Worm (Caenorhabditis elegans): ENCODE results near the gene W07G1.1.

- TF ChIP-seq ceh-2 (tag; optimal IDR thresholded peaks at IDR 0.05) = no peak
- no peak for TF ChIP-seq ets-4 (tag; optimal IDR thresholded peaks at IDR 0.05)
- no peak for TF ChIP-seq mec-3 (tag; optimal IDR thresholded peaks at IDR 0.05; ENCODE audit: borderline replicate concordance)
- TF ChIP-seq hlh-8 (tag; optimal IDR thresholded peaks at IDR 0.05) = no peak
- TF ChIP-seq unc-3 (GFP tag; conservative IDR thresholded peaks at IDR 0.05) = no peak
- TF ChIP-seq unc-3 (tag; optimal IDR thresholded peaks at IDR 0.05) = no peak
- TF ChIP-seq syd-9 (tag; optimal IDR thresholded peaks at IDR 0.05) = no peak
- TF ChIP-seq nhr-11 (tag; optimal IDR thresholded peaks at IDR 0.05) = no peak
- TF ChIP-seq dmd-4 (tag; optimal IDR thresholded peaks at IDR 0.05; ENCODE audit: borderline replicate concordance) = no peak
- TF ChIP-seq odd-2 (tag; optimal IDR thresholded peaks at IDR 0.05) = no peak
These were observed 17.1 kb upstream of the W07G1.1 start for ce11 chrII:13956529-13956928.
